Fruit fly (Drosophila melanogaster) whole organism: Measurements from ENCODE around the gene Phf5a.

ENCODE experiments used
- CG8478 ChIP-seq: fragments of >200 bp; optimal IDR thresholded peaks from 2 replicates; lab custom pipeline; 2018; ENCODE audit warnings: inconsistent platforms
- Dll ChIP-seq: fragments of >200 bp; optimal IDR thresholded peaks from 2 replicates; lab custom pipeline; 2017
- EcR ChIP-seq, 2 experiments: fragments of >200 bp; optimal IDR thresholded peaks; 2 replicates each; lab custom pipeline; 2017; ENCODE audit warnings: missing biosample characterization in 2 of 2, missing genetic modification characterization in 2 of 2, missing genetic modification reagents in 2 of 2
- pan ChIP-seq: fragments of >200 bp; optimal IDR thresholded peaks from 2 replicates; lab custom pipeline; 2017
- psq ChIP-seq: fragments of >200 bp; optimal IDR thresholded peaks from 2 replicates; lab custom pipeline; 2017
- usp ChIP-seq: fragments of >200 bp; optimal IDR thresholded peaks from 2 replicates; lab custom pipeline; 2017; ENCODE audit warnings: missing biosample characterization, missing genetic modification characterization, mixed read lengths

DNA sequence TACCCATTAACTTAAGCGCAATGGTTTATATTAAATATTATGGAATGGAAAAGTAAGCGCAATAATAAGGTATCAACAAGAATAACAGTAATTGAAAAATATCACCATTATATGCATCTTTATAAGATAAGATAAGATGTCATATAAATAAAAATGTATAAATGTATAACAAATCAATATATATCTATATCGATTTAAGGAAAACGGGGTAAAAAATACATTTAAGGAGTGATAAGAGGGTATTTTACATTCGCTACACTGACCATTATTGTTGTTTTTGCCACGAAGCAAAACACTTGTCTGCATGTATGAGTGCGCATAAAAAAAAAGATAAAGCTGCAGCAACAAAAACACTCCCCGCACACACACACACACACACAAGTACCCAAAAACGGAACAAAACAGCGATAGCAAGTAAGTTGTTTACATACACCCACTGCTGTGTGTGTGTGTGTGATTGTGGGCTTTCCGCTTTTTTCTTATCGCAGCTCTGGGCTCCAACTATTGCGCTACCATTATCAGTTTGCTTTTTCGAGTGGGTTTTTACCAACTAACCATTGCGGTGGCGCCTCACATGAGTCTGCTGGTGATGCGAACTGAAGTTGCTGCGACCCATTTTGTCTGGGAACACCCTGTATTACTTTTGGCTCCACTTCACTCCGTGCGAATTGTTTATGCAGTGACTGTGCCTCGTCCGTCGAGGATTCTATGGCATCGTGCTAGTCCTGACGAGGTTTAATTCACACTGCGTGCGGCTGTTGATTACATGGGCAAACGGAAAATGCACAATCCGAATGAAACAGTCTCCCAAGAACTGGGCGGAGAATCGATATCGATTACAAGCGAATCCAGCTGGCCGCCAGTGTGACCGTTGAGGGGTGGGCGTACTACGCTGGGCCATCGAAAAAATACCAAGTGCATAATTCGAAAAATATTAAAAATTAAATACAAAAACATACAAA is 17.3 kb downstream of the Phf5a start, which contains the start of gene mmy:
- TF ChIP-seq usp (GFP tag; lab: Kevin White, UChicago) (no peak), psq (lab: Kevin White, UChicago) (no peak), pan (lab: Kevin White, UChicago) (peak; percentile 79), EcR (GFP tag; optimal IDR thresholded peaks at IDR 0.05; lab: Kevin White, UChicago) (no peak), Dll (no peak), CG8478 (lab: Kevin White, UChicago) (no peak)
